Worm (Caenorhabditis elegans) whole organism, midembryonic: ENCODE measurements around the gene algn-7.

Experiments used
- T22C8.4 ChIP-seq: fragments of 200-800 bp; sonication (Bioruptor generic); IDR thresholded peaks from 2 replicates; pipeline ENCODE4 v1.3.6; 2022; ENCODE audit warnings: missing genetic modification characterization, missing compliant biosample characterization
- flt-1 ChIP-seq: fragments of 200-800 bp; sonication (Bioruptor generic); IDR thresholded peaks from 2 replicates; pipeline ENCODE4 v1.3.6; 2022; ENCODE audit warnings: missing genetic modification characterization, missing compliant biosample characterization
- klf-2 ChIP-seq: fragments of 200-800 bp; sonication (Bioruptor generic); conservative IDR thresholded peaks from 2 replicates; pipeline ENCODE4 v1.3.6; 2022; ENCODE audit warnings: missing genetic modification reagents, missing genetic modification characterization, missing compliant biosample characterization
- med-1 ChIP-seq: sonication (generic microtip); optimal IDR thresholded peaks from 2 replicates; lab custom pipeline; 2017; ENCODE audit warnings: missing genetic modification characterization, mild to moderate bottlenecking, missing compliant biosample characterization, antibody characterized with exemption, missing genetic modification reagents; ENCODE audit not compliant: insufficient read depth
- tab-1 ChIP-seq: fragments of 200-800 bp; sonication (Bioruptor generic); IDR thresholded peaks from 2 replicates; pipeline ENCODE4 v1.3.6; 2022; ENCODE audit warnings: missing genetic modification characterization, missing compliant biosample characterization

- TF ChIP-seq flt-1 (GFP tag; lab: Robert Waterston, UW) (no peak), klf-2 (GFP tag; lab: Robert Waterston, UW) (no peak), T22C8.4 (GFP tag; lab: Robert Waterston, UW) (no peak), med-1 (GFP tag; lab: Kevin White, UChicago) (no peak), tab-1 (GFP tag; lab: Robert Waterston, UW) (no peak)
Observed at ce11 chrV:19897557-19897956, 36.6 kb downstream of the algn-7 start.
